Worm (Caenorhabditis elegans) whole organism, L4 larva: ENCODE results near the gene ddn-1.
A peak's percentile ranks its signal among the peaks of the same experiment; 100 is the strongest.

ENCODE experiments used
- F37D6.2 ChIP-seq: sonication (generic microtip); optimal IDR thresholded peaks from 2 replicates; lab custom pipeline; 2016; ENCODE audit warnings: mild to moderate bottlenecking, missing genetic modification characterization, missing compliant biosample characterization
- F44E2.7 ChIP-seq: fragments of 200-800 bp; sonication (Bioruptor generic); IDR thresholded peaks from 2 replicates; pipeline ENCODE4 v2.1.2; 2022; ENCODE audit warnings: missing genetic modification characterization, missing compliant biosample characterization
- R02D3.7 ChIP-seq: fragments of 150-350 bp; sonication (generic microtip); optimal IDR thresholded peaks from 3 replicates; lab custom pipeline; 2014; ENCODE audit warnings: missing biosample characterization, missing genetic modification characterization
- T20F7.1 ChIP-seq: fragments of 200-800 bp; sonication (Bioruptor generic); optimal IDR thresholded peaks from 2 replicates; lab custom pipeline; 2018; ENCODE audit warnings: mild to moderate bottlenecking, missing genetic modification characterization, missing compliant biosample characterization
- T26A8.4 ChIP-seq: fragments of 200-800 bp; sonication (Bioruptor generic); IDR thresholded peaks from 2 replicates; pipeline ENCODE4 v1.3.6; 2022; ENCODE audit warnings: missing genetic modification characterization, missing compliant biosample characterization
- Y48G9A.11 ChIP-seq: fragments of 200-800 bp; sonication (Bioruptor generic); IDR thresholded peaks from 2 replicates; pipeline ENCODE4 v1.3.6; 2022; ENCODE audit warnings: missing genetic modification reagents, missing genetic modification characterization, missing compliant biosample characterization
- Y5F2A.4 ChIP-seq: fragments of 200-800 bp; sonication (Bioruptor generic); optimal IDR thresholded peaks from 2 replicates; lab custom pipeline; 2018; ENCODE audit warnings: mild to moderate bottlenecking, missing genetic modification characterization, missing compliant biosample characterization
- aha-1 ChIP-seq: fragments of 150-350 bp; peaks from one replicate; lab custom pipeline; 2014; ENCODE audit warnings: missing biosample characterization, missing genetic modification characterization
- aly-2 ChIP-seq: sonication (generic microtip); optimal IDR thresholded peaks from 2 replicates; lab custom pipeline; 2018; ENCODE audit warnings: missing biosample characterization, missing genetic modification characterization
- ama-1 ChIP-seq: fragments of 150-350 bp; optimal IDR thresholded peaks from 2 replicates; lab custom pipeline; 2014; ENCODE audit warnings: inconsistent platforms, mixed read lengths
- ceh-28 ChIP-seq: fragments of 150-350 bp; optimal IDR thresholded peaks from 2 replicates; lab custom pipeline; 2014; ENCODE audit warnings: missing biosample characterization, missing genetic modification reagents, missing genetic modification characterization
- ceh-32 ChIP-seq: sonication (generic microtip); optimal IDR thresholded peaks from 2 replicates; lab custom pipeline; 2016; ENCODE audit warnings: mild to moderate bottlenecking, missing genetic modification characterization, missing compliant biosample characterization; ENCODE audit not compliant: poor library complexity
- ceh-62 ChIP-seq: sonication (generic microtip); optimal IDR thresholded peaks from 2 replicates; lab custom pipeline; 2017; ENCODE audit warnings: missing biosample characterization, missing genetic modification characterization
- daf-12 ChIP-seq: fragments of 150-350 bp; optimal IDR thresholded peaks from 2 replicates; lab custom pipeline; 2014; ENCODE audit warnings: missing biosample characterization, missing genetic modification reagents, missing genetic modification characterization
- dmd-9 ChIP-seq: fragments of 200-800 bp; sonication (Bioruptor generic); IDR thresholded peaks from 2 replicates; pipeline ENCODE4 v1.3.6; 2022; ENCODE audit warnings: missing genetic modification reagents, missing genetic modification characterization, missing compliant biosample characterization
- dpl-1 ChIP-seq: fragments of 150-350 bp; optimal IDR thresholded peaks from 2 replicates; lab custom pipeline; 2014; ENCODE audit warnings: missing biosample characterization, missing genetic modification reagents, missing genetic modification characterization
- duxl-1 ChIP-seq: sonication (generic microtip); optimal IDR thresholded peaks from 2 replicates; lab custom pipeline; 2016; ENCODE audit warnings: mild to moderate bottlenecking, missing genetic modification characterization, moderate library complexity, missing compliant biosample characterization; ENCODE audit not compliant: poor library complexity
- dve-1 ChIP-seq: sonication (generic microtip); optimal IDR thresholded peaks from 2 replicates; lab custom pipeline; 2017; ENCODE audit warnings: antibody characterized with exemption, mild to moderate bottlenecking, missing genetic modification characterization, missing compliant biosample characterization; ENCODE audit not compliant: insufficient read depth
- egl-27 ChIP-seq: sonication (generic microtip); optimal IDR thresholded peaks from 3 replicates; lab custom pipeline; 2017; ENCODE audit warnings: missing biosample characterization, missing genetic modification reagents, missing genetic modification characterization
- egl-43 ChIP-seq: fragments of 200-800 bp; sonication (Bioruptor generic); IDR thresholded peaks from 2 replicates; pipeline ENCODE4 v1.3.6; 2022; ENCODE audit warnings: missing genetic modification reagents, missing genetic modification characterization, missing compliant biosample characterization
- fkh-10 ChIP-seq: fragments of 150-350 bp; optimal IDR thresholded peaks from 2 replicates; lab custom pipeline; 2014; ENCODE audit warnings: missing biosample characterization, missing genetic modification reagents, missing genetic modification characterization
- fos-1 ChIP-seq: fragments of 150-350 bp; optimal IDR thresholded peaks from 2 replicates; lab custom pipeline; 2014; ENCODE audit warnings: missing biosample characterization, missing genetic modification characterization
- gei-8 ChIP-seq: fragments of 200-800 bp; sonication (Bioruptor generic); optimal IDR thresholded peaks from 2 replicates; lab custom pipeline; 2018; ENCODE audit warnings: mild to moderate bottlenecking, missing genetic modification characterization, missing compliant biosample characterization
- hlh-30 ChIP-seq: sonication (generic microtip); optimal IDR thresholded peaks from 2 replicates; lab custom pipeline; 2017; ENCODE audit warnings: antibody characterized with exemption, mild to moderate bottlenecking, missing genetic modification characterization, missing compliant biosample characterization; ENCODE audit not compliant: insufficient read depth
- hmg-1.1 ChIP-seq: fragments of 200-800 bp; sonication (Bioruptor generic); IDR thresholded peaks from 2 replicates; pipeline ENCODE4 v1.3.6; 2022; ENCODE audit warnings: missing genetic modification reagents, missing genetic modification characterization, missing compliant biosample characterization
- jun-1 ChIP-seq: fragments of 150-350 bp; optimal IDR thresholded peaks from 2 replicates; lab custom pipeline; 2014; ENCODE audit warnings: missing biosample characterization, missing genetic modification reagents, missing genetic modification characterization
- lin-15B ChIP-seq: fragments of 150-350 bp; sonication (generic microtip); optimal IDR thresholded peaks from 3 replicates; lab custom pipeline; 2014; ENCODE audit warnings: missing biosample characterization, missing genetic modification characterization
- lin-29 ChIP-seq: fragments of 200-800 bp; sonication (Bioruptor generic); IDR thresholded peaks from 2 replicates; pipeline ENCODE4 v1.3.6; 2022; ENCODE audit warnings: missing genetic modification reagents, missing genetic modification characterization, missing compliant biosample characterization
- lin-38 ChIP-seq: fragments of 200-800 bp; sonication (Bioruptor generic); IDR thresholded peaks from 2 replicates; pipeline ENCODE4 v1.3.6; 2022; ENCODE audit warnings: missing genetic modification reagents, missing genetic modification characterization, missing compliant biosample characterization
- lsy-2 ChIP-seq, 2 experiments: fragments of 150-350 bp in 1 of 2; sonication (generic microtip) in 1 of 2; optimal IDR thresholded peaks; 2 replicates each; lab custom pipeline; 2014 to 2017; ENCODE audit warnings: missing biosample characterization in 2 of 2, missing genetic modification characterization in 2 of 2
- madf-5 ChIP-seq, 2 experiments: fragments of 200-800 bp; sonication (Bioruptor generic); IDR thresholded peaks; 2 replicates each; pipeline ENCODE4 v1.3.6; 2022; ENCODE audit warnings: missing compliant biosample characterization in 2 of 2, missing genetic modification characterization in 2 of 2
- madf-9 ChIP-seq: fragments of 200-800 bp; sonication (Bioruptor generic); conservative IDR thresholded peaks from 2 replicates; pipeline ENCODE4 v1.3.6; 2022; ENCODE audit warnings: missing genetic modification reagents, missing genetic modification characterization, missing compliant biosample characterization
- mdt-29 ChIP-seq: fragments of 200-800 bp; sonication (Bioruptor generic); IDR thresholded peaks from 2 replicates; pipeline ENCODE4 v1.3.6; 2022; ENCODE audit warnings: missing genetic modification reagents, missing genetic modification characterization, missing compliant biosample characterization
- mep-1 ChIP-seq: fragments of 150-350 bp; sonication (generic microtip); optimal IDR thresholded peaks from 3 replicates; lab custom pipeline; 2014; ENCODE audit warnings: missing biosample characterization, missing genetic modification characterization
- nhr-10 ChIP-seq: fragments of 150-350 bp; optimal IDR thresholded peaks from 2 replicates; lab custom pipeline; 2014; ENCODE audit warnings: missing biosample characterization, missing genetic modification characterization
- nhr-11 ChIP-seq: fragments of 150-350 bp; optimal IDR thresholded peaks from 2 replicates; lab custom pipeline; 2014; ENCODE audit warnings: missing biosample characterization, missing genetic modification characterization
- nhr-28 ChIP-seq: fragments of 150-350 bp; optimal IDR thresholded peaks from 2 replicates; lab custom pipeline; 2014; ENCODE audit warnings: missing biosample characterization, missing genetic modification characterization
- nhr-48 ChIP-seq: sonication (generic microtip); optimal IDR thresholded peaks from 2 replicates; lab custom pipeline; 2016; ENCODE audit warnings: mild to moderate bottlenecking, missing genetic modification characterization, missing compliant biosample characterization
- nhr-76 ChIP-seq: fragments of 150-350 bp; optimal IDR thresholded peaks from 2 replicates; lab custom pipeline; 2014; ENCODE audit warnings: missing biosample characterization, missing genetic modification characterization
- pha-4 ChIP-seq, 2 experiments: fragments of 150-350 bp in 1 of 2; fragments of 200-800 bp in 1 of 2; sonication (Bioruptor generic) in 1 of 2; IDR thresholded peaks in 1 of 2; optimal IDR thresholded peaks in 1 of 2; 2 replicates each; pipeline versions ENCODE4 v1.3.6 to Lab custom; 2014 to 2022; ENCODE audit warnings: missing genetic modification characterization in 2 of 2, missing genetic modification reagents in 2 of 2, missing biosample characterization in 1 of 2, missing compliant biosample characterization in 1 of 2
- php-3 ChIP-seq: fragments of 200-800 bp; sonication (Bioruptor generic); IDR thresholded peaks from 2 replicates; pipeline ENCODE4 v1.3.6; 2022; ENCODE audit warnings: missing genetic modification reagents, missing genetic modification characterization, missing compliant biosample characterization
- pqm-1 ChIP-seq: sonication (generic microtip); optimal IDR thresholded peaks from 2 replicates; lab custom pipeline; 2017; ENCODE audit warnings: missing biosample characterization, missing genetic modification characterization
- rbr-2 ChIP-seq: sonication (generic microtip); optimal IDR thresholded peaks from 2 replicates; lab custom pipeline; 2016; ENCODE audit warnings: missing genotype, missing genetic modification characterization, missing compliant biosample characterization
- sdz-12 ChIP-seq: fragments of 200-800 bp; sonication (Bioruptor generic); optimal IDR thresholded peaks from 2 replicates; lab custom pipeline; 2018; ENCODE audit warnings: mild to moderate bottlenecking, missing genetic modification characterization, missing compliant biosample characterization
- skn-1 ChIP-seq: fragments of 150-350 bp; optimal IDR thresholded peaks from 2 replicates; lab custom pipeline; 2014; ENCODE audit warnings: missing biosample characterization, missing genetic modification characterization
- snpc-1.2 ChIP-seq: fragments of 200-800 bp; sonication (Bioruptor generic); IDR thresholded peaks from 2 replicates; pipeline ENCODE4 v1.3.6; 2022; ENCODE audit warnings: missing genetic modification reagents, missing genetic modification characterization, missing compliant biosample characterization
- unc-62 ChIP-seq, 3 experiments: fragments of 150-350 bp in 1 of 3; sonication (generic microtip); optimal IDR thresholded peaks in 2 of 3; peaks in 1 of 3; 1 replicate in 1 of 3; 2 replicates in 2 of 3; lab custom pipeline; 2014 to 2017; ENCODE audit warnings: missing biosample characterization in 3 of 3, missing genetic modification characterization in 3 of 3, missing genetic modification reagents in 3 of 3, missing genotype in 1 of 3
- vab-7 ChIP-seq: fragments of 200-800 bp; sonication (Bioruptor generic); IDR thresholded peaks from 2 replicates; pipeline ENCODE4 v1.3.6; 2022; ENCODE audit warnings: missing genetic modification reagents, missing genetic modification characterization, missing compliant biosample characterization
- zag-1 ChIP-seq: fragments of 150-350 bp; optimal IDR thresholded peaks from 2 replicates; lab custom pipeline; 2014; ENCODE audit warnings: missing biosample characterization, missing genetic modification characterization
- zip-11 ChIP-seq: fragments of 200-800 bp; sonication (Bioruptor generic); IDR thresholded peaks from 2 replicates; pipeline ENCODE4 v1.3.6; 2022; ENCODE audit warnings: missing genetic modification characterization, missing compliant biosample characterization
- zip-2 ChIP-seq: fragments of 150-350 bp; optimal IDR thresholded peaks from 2 replicates; lab custom pipeline; 2014; ENCODE audit warnings: missing biosample characterization, missing genetic modification characterization
- ztf-7 ChIP-seq: fragments of 150-350 bp; optimal IDR thresholded peaks from 2 replicates; lab custom pipeline; 2014; ENCODE audit warnings: missing biosample characterization, missing genetic modification characterization

ddn-1 gene

DNA sequence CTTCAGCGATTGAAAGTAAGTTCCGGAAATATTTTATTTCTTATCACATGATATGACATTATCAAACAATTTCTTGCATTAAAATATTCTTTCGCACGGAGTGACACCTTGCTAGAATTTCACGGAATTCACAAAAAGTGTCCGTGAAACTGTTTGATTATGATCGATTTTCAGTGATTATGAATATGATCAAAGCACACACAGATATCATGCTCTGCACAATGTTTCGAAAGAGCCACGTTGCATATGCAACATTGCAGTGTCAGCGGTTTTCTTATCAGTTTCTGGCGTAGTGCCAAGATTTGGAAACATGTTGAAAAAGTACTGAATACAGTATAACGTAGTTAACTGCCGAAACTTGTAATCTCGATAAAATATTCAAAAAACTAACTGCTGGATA, 8.8 kb upstream of the ddn-1 start (continued):
- TF ChIP-seq lin-29 (GFP tag; lab: Robert Waterston, UW): no peak
- no peak for TF ChIP-seq R02D3.7 (tag; lab: Kevin White, UChicago)
- TF ChIP-seq aly-2 (tag; lab: Kevin White, UChicago): no peak
- TF ChIP-seq hlh-30 (tag; lab: Kevin White, UChicago): no peak
- peak; percentile 80 for TF ChIP-seq dve-1 (tag; lab: Kevin White, UChicago)
- no peak for TF ChIP-seq unc-62 (GFP tag; optimal IDR thresholded peaks at IDR 0.05 in 1 of 2; lab: Kevin White, UChicago)
- TF ChIP-seq unc-62 (tag; optimal IDR thresholded peaks at IDR 0.05; lab: Kevin White, UChicago): no peak
- TF ChIP-seq mep-1: no peak
- no peak for TF ChIP-seq nhr-76 (tag; lab: Kevin White, UChicago)
- no peak for TF ChIP-seq pha-4 (GFP tag; IDR thresholded peaks at IDR 0.05; lab: Robert Waterston, UW)
- TF ChIP-seq pha-4 (tag; optimal IDR thresholded peaks at IDR 0.05; lab: Kevin White, UChicago): no peak
- no peak for TF ChIP-seq F44E2.7 (GFP tag; lab: Robert Waterston, UW)
- no peak for TF ChIP-seq fkh-10 (GFP tag; lab: Kevin White, UChicago)
- no peak for TF ChIP-seq lsy-2 (tag; optimal IDR thresholded peaks at IDR 0.05; lab: Kevin White, UChicago)
- peak; percentile 22 for TF ChIP-seq nhr-48 (tag; lab: Kevin White, UChicago)
- no peak for TF ChIP-seq zag-1 (tag; lab: Kevin White, UChicago)
- TF ChIP-seq jun-1 (tag; lab: Kevin White, UChicago): no peak
- TF ChIP-seq dpl-1 (GFP tag; lab: Kevin White, UChicago): no peak
- TF ChIP-seq ceh-32 (tag; lab: Kevin White, UChicago): no peak
- TF ChIP-seq egl-43 (GFP tag; lab: Robert Waterston, UW): no peak
- TF ChIP-seq Y5F2A.4: no peak
- no peak for TF ChIP-seq madf-9
- no peak for TF ChIP-seq ceh-62 (tag; lab: Kevin White, UChicago)
- no peak for TF ChIP-seq vab-7 (GFP tag; lab: Robert Waterston, UW)
- peak; percentile 74 for TF ChIP-seq pqm-1
- no peak for TF ChIP-seq gei-8 (GFP tag; lab: Kevin White, UChicago)
- TF ChIP-seq T20F7.1 (GFP tag; lab: Kevin White, UChicago): peak; percentile 26
- TF ChIP-seq mdt-29 (GFP tag; lab: Robert Waterston, UW): no peak
- TF ChIP-seq fos-1 (tag; lab: Kevin White, UChicago): no peak
- TF ChIP-seq nhr-11 (tag; lab: Kevin White, UChicago): no peak
- TF ChIP-seq sdz-12 (GFP tag; lab: Kevin White, UChicago): no peak
- no peak for TF ChIP-seq F37D6.2 (tag; lab: Kevin White, UChicago)
- no peak for TF ChIP-seq ama-1 (lab: Kevin White, UChicago)
- TF ChIP-seq lin-38 (GFP tag; lab: Robert Waterston, UW): no peak
- TF ChIP-seq zip-11 (GFP tag; lab: Robert Waterston, UW): no peak
- TF ChIP-seq zip-2 (tag; lab: Kevin White, UChicago): no peak
- no peak for TF ChIP-seq skn-1 (tag; lab: Kevin White, UChicago)
- no peak for TF ChIP-seq daf-12
- no peak for TF ChIP-seq hmg-1.1
- no peak for TF ChIP-seq Y48G9A.11 (GFP tag; lab: Robert Waterston, UW)
- no peak for TF ChIP-seq T26A8.4 (GFP tag; lab: Robert Waterston, UW)
- no peak for TF ChIP-seq snpc-1.2
- TF ChIP-seq madf-5 (GFP tag; IDR thresholded peaks at IDR 0.05; lab: Robert Waterston, UW): no peak
- TF ChIP-seq ceh-28: no peak
- no peak for TF ChIP-seq duxl-1
- peak; percentile 66 for TF ChIP-seq aha-1
- TF ChIP-seq nhr-28 (tag; lab: Kevin White, UChicago): peak; percentile 82
- no peak for TF ChIP-seq lin-15B
- no peak for TF ChIP-seq rbr-2 (tag; lab: Kevin White, UChicago)
- TF ChIP-seq nhr-10 (tag; lab: Kevin White, UChicago): no peak
- no peak for TF ChIP-seq dmd-9
- no peak for TF ChIP-seq ztf-7 (tag; lab: Kevin White, UChicago)
- TF ChIP-seq egl-27 (tag; lab: Kevin White, UChicago): no peak
- peak; percentile 66; the same call in 1 of the 2 replicates for TF ChIP-seq php-3 (GFP tag; lab: Robert Waterston, UW)
